Fruit fly (Drosophila melanogaster): ENCODE data around the gene Sas10.

Gene Sas10

DNA sequence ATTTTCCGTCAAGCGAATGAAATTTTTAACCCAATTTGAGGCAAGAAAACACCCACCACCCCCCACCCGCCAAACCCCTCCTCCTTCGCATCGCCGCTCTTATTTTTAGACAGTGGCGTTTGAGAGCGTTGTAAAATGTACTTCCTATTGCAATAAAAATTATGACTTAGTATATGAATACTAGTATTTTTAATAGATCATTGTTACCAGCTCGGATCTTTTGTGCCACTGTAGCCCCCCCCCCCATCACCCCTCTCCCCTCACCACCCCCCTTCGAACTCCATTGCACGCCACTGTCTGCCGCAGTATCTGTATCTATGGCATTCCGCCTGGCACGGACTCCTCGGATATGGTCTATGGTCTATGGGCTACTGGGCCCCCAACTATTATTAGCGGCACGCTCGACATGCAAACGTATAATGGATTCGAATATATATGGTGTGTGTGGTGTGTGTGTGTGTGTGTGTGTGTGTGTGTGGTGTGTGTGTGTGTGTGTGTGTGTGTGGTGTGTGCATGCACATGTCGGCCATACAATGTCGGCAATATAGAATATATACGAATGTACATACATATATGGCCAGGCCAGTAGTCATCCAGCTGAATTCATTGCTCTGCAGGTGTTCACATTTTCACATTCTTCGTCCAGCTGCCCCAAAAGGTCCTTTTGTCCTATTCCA lies 32.8 kb downstream of the Sas10 start (continued):
- TF ChIP-seq Eip74EF (GFP tag; optimal IDR thresholded peaks at IDR 0.05) (no peak), pfk (GFP tag; optimal IDR thresholded peaks at IDR 0.05) (no peak), br (optimal IDR thresholded peaks at IDR 0.05) (no peak), jumu (GFP tag; optimal IDR thresholded peaks at IDR 0.05) (no peak), tup (GFP tag; optimal IDR thresholded peaks at IDR 0.05) (no peak), ttk (GFP tag; IDR thresholded peaks at IDR 0.05) (0 out of 2 replicates have a peak, but pooled peaks have one; percentile 28), Antp (GFP tag; optimal IDR thresholded peaks at IDR 0.05) (no peak), CG8944 (GFP tag; optimal IDR thresholded peaks at IDR 0.05) (no peak), BEAF-32 (GFP tag; optimal IDR thresholded peaks at IDR 0.05) (no peak), CG32532 (GFP tag; IDR thresholded peaks at IDR 0.05) (no peak), lab (GFP tag; optimal IDR thresholded peaks at IDR 0.05) (peak; percentile 23), CG8359 (GFP tag; optimal IDR thresholded peaks at IDR 0.05; ENCODE audit: borderline replicate concordance) (no peak), prd (optimal IDR thresholded peaks at IDR 0.05) (no peak), prd (GFP tag; IDR thresholded peaks at IDR 0.05) (peak; percentile 57; the same call in 2 of the 3 replicates), Aef1 (GFP tag; IDR thresholded peaks at IDR 0.05) (no peak), tna (GFP tag; IDR thresholded peaks at IDR 0.05; ENCODE audit: partially characterized antibody) (no peak), vvl (GFP tag; IDR thresholded peaks at IDR 0.05) (0 out of 2 replicates have a peak, but pooled peaks have one; percentile 50), zen (tag; optimal IDR thresholded peaks at IDR 0.05) (no peak), Bteb2 (GFP tag; optimal IDR thresholded peaks at IDR 0.05) (no peak), wor (GFP tag; IDR thresholded peaks at IDR 0.05) (no peak), aop (GFP tag; IDR thresholded peaks at IDR 0.05) (no peak), YL-1 (GFP tag; optimal IDR thresholded peaks at IDR 0.05) (no peak), Scr (GFP tag; IDR thresholded peaks at IDR 0.05; ENCODE audit: partially characterized antibody) (no peak), maf-S (GFP tag; optimal IDR thresholded peaks at IDR 0.05) (no peak), H2.0 (GFP tag; IDR thresholded peaks at IDR 0.05) (peak; percentile 21; the same call in 1 of the 2 replicates), org-1 (GFP tag; optimal IDR thresholded peaks at IDR 0.05) (no peak), Lim3 (GFP tag; IDR thresholded peaks at IDR 0.05) (no peak), ssp (GFP tag; IDR thresholded peaks at IDR 0.05) (peak; percentile 40), CG13775 (GFP tag; optimal IDR thresholded peaks at IDR 0.05) (no peak), Optix (GFP tag; IDR thresholded peaks at IDR 0.05) (0 out of 3 replicates have a peak, but pooled peaks have one; percentile 17), en (GFP tag; optimal IDR thresholded peaks at IDR 0.05) (no peak), Hr78 (GFP tag; optimal IDR thresholded peaks at IDR 0.05) (no peak), ken (GFP tag; IDR thresholded peaks at IDR 0.05) (0 out of 3 replicates have a peak, but pooled peaks have one; percentile 29), CG10959 (GFP tag; IDR thresholded peaks at IDR 0.05) (no peak), CG31365 (tag; optimal IDR thresholded peaks at IDR 0.05) (no peak), slou (GFP tag; optimal IDR thresholded peaks at IDR 0.05) (no peak), CG6689 (GFP tag; IDR thresholded peaks at IDR 0.05) (no peak), CG11504 (tag; optimal IDR thresholded peaks at IDR 0.05) (peak; percentile 7), fd96Cb (tag; optimal IDR thresholded peaks at IDR 0.05) (peak; percentile 41), sob (GFP tag; IDR thresholded peaks at IDR 0.05) (no peak), dan (GFP tag; IDR thresholded peaks at IDR 0.05) (no peak), ranshi (GFP tag; IDR thresholded peaks at IDR 0.05) (no peak), hkb (optimal IDR thresholded peaks at IDR 0.05) (no peak), hkb (GFP tag; IDR thresholded peaks at IDR 0.05) (no peak), Ada2b (GFP tag; IDR thresholded peaks at IDR 0.05) (0 out of 2 replicates have a peak, but pooled peaks have one; percentile 17), corto (GFP tag; optimal IDR thresholded peaks at IDR 0.05) (no peak), CG9215 (GFP tag; IDR thresholded peaks at IDR 0.05) (0 out of 2 replicates have a peak, but pooled peaks have one; percentile 15), repo (GFP tag; optimal IDR thresholded peaks at IDR 0.05) (no peak), CG10431 (GFP tag; optimal IDR thresholded peaks at IDR 0.05) (no peak), da (GFP tag; optimal IDR thresholded peaks at IDR 0.05) (no peak), CG18619 (GFP tag; optimal IDR thresholded peaks at IDR 0.05) (no peak)

Measured in whole organism, embryonic.